Fruit fly (Drosophila melanogaster): ENCODE results near the gene Cln3.

Cln3 gene

DNA sequence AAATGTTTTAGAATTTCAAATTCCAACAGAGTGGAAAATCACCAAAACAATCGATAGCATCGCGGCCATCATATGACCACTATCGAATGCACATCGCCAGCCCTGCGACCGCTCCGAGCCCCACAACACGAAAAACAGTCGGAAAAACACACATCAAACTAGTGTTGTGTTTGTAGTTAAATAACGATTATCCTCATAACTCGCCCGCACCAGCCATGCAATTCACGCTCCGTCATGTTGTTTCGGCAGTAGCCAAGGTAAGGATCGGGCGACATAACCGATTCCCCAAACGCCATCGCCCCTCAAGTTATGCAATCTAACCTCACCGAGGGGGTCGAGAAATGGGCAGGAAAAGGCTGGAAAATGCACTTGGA, 33.0 kb upstream of the Cln3 start (continued):
- TF ChIP-seq gt (GFP tag; IDR thresholded peaks at IDR 0.05) (no peak), dimm (GFP tag; IDR thresholded peaks at IDR 0.05) (no peak), amos (GFP tag; IDR thresholded peaks at IDR 0.05; ENCODE audit: partially characterized antibody) (peak; percentile 83), mld (GFP tag; IDR thresholded peaks at IDR 0.05; ENCODE audit: partially characterized antibody) (peak; percentile 66; the same call in 1 of the 3 replicates), CoRest (tag; optimal IDR thresholded peaks at IDR 0.05) (no peak), ind (GFP tag; optimal IDR thresholded peaks at IDR 0.05) (no peak), Dll (GFP tag; IDR thresholded peaks at IDR 0.05; ENCODE audit: partially characterized antibody) (peak; percentile 76), MTF-1 (GFP tag; optimal IDR thresholded peaks at IDR 0.05; ENCODE audit: borderline replicate concordance) (no peak), CG4617 (GFP tag; optimal IDR thresholded peaks at IDR 0.05; ENCODE audit: borderline replicate concordance) (peak; percentile 91), shn (GFP tag; optimal IDR thresholded peaks at IDR 0.05) (peak; percentile 10), CG11085 (GFP tag; IDR thresholded peaks at IDR 0.05) (peak; percentile 24; the same call in 1 of the 2 replicates), hb (GFP tag; IDR thresholded peaks at IDR 0.05; ENCODE audit: partially characterized antibody) (peak; percentile 71), Mad (GFP tag; optimal IDR thresholded peaks at IDR 0.05) (no peak), CG1792 (GFP tag; optimal IDR thresholded peaks at IDR 0.05) (no peak), CG2199 (GFP tag; IDR thresholded peaks at IDR 0.05) (no peak), danr (GFP tag; IDR thresholded peaks at IDR 0.05) (no peak), CG9932 (GFP tag; IDR thresholded peaks at IDR 0.05) (peak; percentile 66), CG12219 (GFP tag; optimal IDR thresholded peaks at IDR 0.05) (no peak), CG8290 (GFP tag; optimal IDR thresholded peaks at IDR 0.05) (no peak), CG8290 (tag; optimal IDR thresholded peaks at IDR 0.05) (peak in 1 of 2 experiments; percentile 64), Hr39 (optimal IDR thresholded peaks at IDR 0.05) (no peak), ftz-f1 (GFP tag; optimal IDR thresholded peaks at IDR 0.05) (peak; percentile 75), Dbx (GFP tag; IDR thresholded peaks at IDR 0.05) (peak; percentile 6; the same call in 1 of the 3 replicates), CG10267 (tag; optimal IDR thresholded peaks at IDR 0.05) (no peak), D19A (tag; optimal IDR thresholded peaks at IDR 0.05) (no peak), fru (optimal IDR thresholded peaks at IDR 0.05) (no peak), CG15514 (GFP tag; optimal IDR thresholded peaks at IDR 0.05) (no peak), Dp (GFP tag; optimal IDR thresholded peaks at IDR 0.05) (peak; percentile 30), CG32532 (GFP tag; IDR thresholded peaks at IDR 0.05) (peak; percentile 32), knrl (GFP tag; IDR thresholded peaks at IDR 0.05; ENCODE audit: partially characterized antibody) (peak; percentile 61; the same call in 2 of the 3 replicates), TFAM (GFP tag; optimal IDR thresholded peaks at IDR 0.05) (no peak), YL-1 (GFP tag; optimal IDR thresholded peaks at IDR 0.05) (peak; percentile 61), CG17361 (GFP tag; IDR thresholded peaks at IDR 0.05) (no peak), chn (GFP tag; optimal IDR thresholded peaks at IDR 0.05) (peak; percentile 29), maf-S (GFP tag; optimal IDR thresholded peaks at IDR 0.05) (no peak), ttk (GFP tag; IDR thresholded peaks at IDR 0.05) (no peak), fu2 (GFP tag; optimal IDR thresholded peaks at IDR 0.05) (peak; percentile 30), Nf-YB (GFP tag; optimal IDR thresholded peaks at IDR 0.05) (no peak), crp (GFP tag; optimal IDR thresholded peaks at IDR 0.05) (peak in 1 of 2 experiments; percentile 25), hbn (GFP tag; IDR thresholded peaks at IDR 0.05; ENCODE audit: partially characterized antibody) (peak; percentile 52), bigmax (GFP tag; optimal IDR thresholded peaks at IDR 0.05) (peak; percentile 75), CHES-1-like (GFP tag; optimal IDR thresholded peaks at IDR 0.05) (no peak), CG12942 (GFP tag; optimal IDR thresholded peaks at IDR 0.05) (no peak), Deaf1 (tag; optimal IDR thresholded peaks at IDR 0.05) (peak; percentile 36), sug (tag; optimal IDR thresholded peaks at IDR 0.05) (peak; percentile 57), CG2129 (GFP tag; IDR thresholded peaks at IDR 0.05; ENCODE audit: partially characterized antibody) (peak; percentile 54), vnd (GFP tag; IDR thresholded peaks at IDR 0.05; ENCODE audit: partially characterized antibody) (peak; percentile 69), zfh2 (GFP tag; optimal IDR thresholded peaks at IDR 0.05) (peak; percentile 16), HmgZ (tag; optimal IDR thresholded peaks at IDR 0.05) (peak; percentile 15), bbx (GFP tag; IDR thresholded peaks at IDR 0.05; ENCODE audit: partially characterized antibody) (peak; percentile 85), CG8388 (GFP tag; optimal IDR thresholded peaks at IDR 0.05) (no peak)

Measured in whole organism, embryonic.